Worm (Caenorhabditis elegans) whole organism, L4/young adult: ENCODE data around the gene fbxa-106.

ENCODE experiments used
- W03F9.2 ChIP-seq: fragments of 150-350 bp; optimal IDR thresholded peaks from 2 replicates; lab custom pipeline; 2014; ENCODE audit warnings: missing biosample characterization, missing genetic modification characterization
- him-1 ChIP-seq: sonication (generic microtip); optimal IDR thresholded peaks from 2 replicates; lab custom pipeline; 2016; ENCODE audit warnings: missing genotype, missing genetic modification reagents, missing genetic modification characterization, missing compliant biosample characterization

ce11 chrV:18086174-18086661, 1.2 kb upstream of the fbxa-106 start, which contains the start of gene Y59A8B.12:
- TF ChIP-seq him-1 (tag; lab: Kevin White, UChicago) (no peak), W03F9.2 (tag; lab: Kevin White, UChicago) (no peak)
